Fruit fly (Drosophila melanogaster): ENCODE data around the gene CG17186.

CG17186 gene

DNA sequence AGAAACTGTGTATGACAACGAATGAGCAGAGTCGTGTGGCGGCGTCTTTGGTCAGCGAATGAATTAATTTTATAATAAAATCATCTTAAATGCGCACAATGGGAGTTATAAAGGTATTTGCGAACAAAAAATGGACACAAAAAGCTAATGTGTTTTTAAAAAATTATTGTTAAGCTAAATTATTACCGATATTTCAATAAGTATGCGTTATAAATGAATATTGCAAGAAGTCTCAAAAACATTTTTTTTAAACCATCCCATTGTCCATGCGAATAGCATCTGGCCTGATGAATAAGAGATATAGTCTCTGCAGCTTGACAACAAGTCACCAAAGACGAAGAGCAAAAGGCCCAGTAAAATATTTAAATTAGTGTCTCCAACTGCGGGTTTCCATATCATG, 46.3 kb downstream of the CG17186 start (continued):
- TF ChIP-seq Atf-2 (GFP tag; optimal IDR thresholded peaks at IDR 0.05) (no peak), CG2120 (GFP tag; optimal IDR thresholded peaks at IDR 0.05) (peak; percentile 63), Hr51 (GFP tag; optimal IDR thresholded peaks at IDR 0.05) (peak in 1 of 2 experiments; percentile 84), cad (GFP tag; optimal IDR thresholded peaks at IDR 0.05) (no peak), pnt (GFP tag; optimal IDR thresholded peaks at IDR 0.05) (peak; percentile 3), NfI (GFP tag; optimal IDR thresholded peaks at IDR 0.05) (peak; percentile 34), CG6813 (GFP tag; optimal IDR thresholded peaks at IDR 0.05) (peak; percentile 18), Lpt (GFP tag; optimal IDR thresholded peaks at IDR 0.05) (no peak), Optix (GFP tag; IDR thresholded peaks at IDR 0.05) (no peak), CG11247 (GFP tag; IDR thresholded peaks at IDR 0.05) (peak; percentile 49; the same call in 1 of the 2 replicates), nerfin-2 (GFP tag; IDR thresholded peaks at IDR 0.05; ENCODE audit: partially characterized antibody) (no peak), CG9817 (tag; optimal IDR thresholded peaks at IDR 0.05) (peak; percentile 43), trem (tag; optimal IDR thresholded peaks at IDR 0.05) (peak; percentile 4), jigr1 (GFP tag; IDR thresholded peaks at IDR 0.05) (no peak), Mrtf (GFP tag; IDR thresholded peaks at IDR 0.05) (peak; percentile 70; the same call in 1 of the 3 replicates), CoRest (tag; optimal IDR thresholded peaks at IDR 0.05) (peak; percentile 61), otp (GFP tag; IDR thresholded peaks at IDR 0.05) (0 out of 3 replicates have a peak, but pooled peaks have one; percentile 17), CG11456 (GFP tag; IDR thresholded peaks at IDR 0.05) (no peak), CG31441 (GFP tag; IDR thresholded peaks at IDR 0.05) (peak; percentile 76), CTCF (GFP tag; optimal IDR thresholded peaks at IDR 0.05) (no peak), fd64A (GFP tag; optimal IDR thresholded peaks at IDR 0.05) (no peak), trh (GFP tag; optimal IDR thresholded peaks at IDR 0.05) (no peak), CG2202 (tag; optimal IDR thresholded peaks at IDR 0.05) (no peak), Antp (GFP tag; optimal IDR thresholded peaks at IDR 0.05) (peak; percentile 25), dati (GFP tag; IDR thresholded peaks at IDR 0.05) (no peak), crp (GFP tag; optimal IDR thresholded peaks at IDR 0.05) (no peak), mam (GFP tag; optimal IDR thresholded peaks at IDR 0.05) (peak; percentile 42), bab2 (GFP tag; optimal IDR thresholded peaks at IDR 0.05) (peak; percentile 37), oc (tag; optimal IDR thresholded peaks at IDR 0.05) (peak; percentile 85), CG18262 (tag; optimal IDR thresholded peaks at IDR 0.05) (peak; percentile 66), fd3F (GFP tag; optimal IDR thresholded peaks at IDR 0.05) (peak; percentile 57), gsb-n (tag; optimal IDR thresholded peaks at IDR 0.05) (peak; percentile 45), tna (GFP tag; IDR thresholded peaks at IDR 0.05; ENCODE audit: partially characterized antibody) (no peak), CG8924 (tag; optimal IDR thresholded peaks at IDR 0.05) (peak; percentile 64), slp2 (GFP tag; optimal IDR thresholded peaks at IDR 0.05) (peak; percentile 39), CG10274 (GFP tag; optimal IDR thresholded peaks at IDR 0.05) (no peak), CG16779 (GFP tag; IDR thresholded peaks at IDR 0.05) (no peak), pum (GFP tag; optimal IDR thresholded peaks at IDR 0.05) (peak; percentile 31), CG7963 (GFP tag; IDR thresholded peaks at IDR 0.05; ENCODE audit: partially characterized antibody) (no peak), CG11504 (tag; optimal IDR thresholded peaks at IDR 0.05) (peak; percentile 83), CG15073 (GFP tag; optimal IDR thresholded peaks at IDR 0.05) (no peak), CG18764 (GFP tag; optimal IDR thresholded peaks at IDR 0.05) (peak; percentile 35), CG5953 (GFP tag; IDR thresholded peaks at IDR 0.05) (peak; percentile 63; the same call in 1 of the 2 replicates), Ravus (GFP tag; IDR thresholded peaks at IDR 0.05) (no peak; the same call in 1 of the 2 replicates), CG12769 (tag; optimal IDR thresholded peaks at IDR 0.05) (peak; percentile 46), chif (GFP tag; optimal IDR thresholded peaks at IDR 0.05) (peak; percentile 25 to 38), CG8388 (GFP tag; optimal IDR thresholded peaks at IDR 0.05) (peak; percentile 77), hkb (optimal IDR thresholded peaks at IDR 0.05) (no peak), hkb (GFP tag; IDR thresholded peaks at IDR 0.05) (peak; percentile 53), Pdp1 (GFP tag; optimal IDR thresholded peaks at IDR 0.05) (peak; percentile 46 to 60), CG12219 (GFP tag; optimal IDR thresholded peaks at IDR 0.05) (peak; percentile 61), yki (optimal IDR thresholded peaks at IDR 0.05) (no peak)

All from whole organism, embryonic.